Fruit fly (Drosophila melanogaster) whole organism, pupa: ENCODE results near the gene ato.

Source experiments
- CG10348 ChIP-seq: fragments of 200-800 bp; sonication (Bioruptor generic); IDR thresholded peaks from 2 replicates; pipeline ENCODE4 v1.3.6; 2022; ENCODE audit warnings: missing biosample characterization, missing genetic modification characterization
- CG12605 ChIP-seq: fragments of 200-800 bp; sonication (Bioruptor generic); IDR thresholded peaks from 2 replicates; pipeline ENCODE4 v1.3.6; 2022; ENCODE audit warnings: missing biosample characterization, missing genetic modification characterization
- CG13204 ChIP-seq: fragments of 200-800 bp; sonication (Bioruptor generic); optimal IDR thresholded peaks from 2 replicates; lab custom pipeline; 2018; ENCODE audit warnings: missing biosample characterization, mild to moderate bottlenecking, missing genetic modification characterization, moderate library complexity
- CG14655 ChIP-seq: fragments of 200-800 bp; sonication (Bioruptor generic); optimal IDR thresholded peaks from 3 replicates; lab custom pipeline; 2017; ENCODE audit warnings: mild to moderate bottlenecking, missing biosample characterization, missing genetic modification reagents, missing genetic modification characterization
- CG15710 ChIP-seq: fragments of 200-800 bp; sonication (Bioruptor generic); optimal IDR thresholded peaks from 2 replicates; lab custom pipeline; 2018; ENCODE audit warnings: missing biosample characterization, mild to moderate bottlenecking, missing genetic modification characterization, moderate library complexity
- CG17806 ChIP-seq: fragments of 200-800 bp; sonication (Bioruptor generic); optimal IDR thresholded peaks from 2 replicates; lab custom pipeline; 2018; ENCODE audit warnings: missing biosample characterization, mild to moderate bottlenecking, missing genetic modification characterization, moderate library complexity
- CG32121 ChIP-seq: fragments of 200-800 bp; sonication (Bioruptor generic); IDR thresholded peaks from 2 replicates; pipeline ENCODE4 v1.3.6; 2022; ENCODE audit warnings: missing biosample characterization, missing genetic modification characterization
- CG34367 ChIP-seq: fragments of 200-800 bp; sonication (Bioruptor generic); optimal IDR thresholded peaks from 2 replicates; lab custom pipeline; 2018; ENCODE audit warnings: missing biosample characterization, mild to moderate bottlenecking, missing genetic modification characterization
- CG4496 ChIP-seq: fragments of 200-800 bp; sonication (Bioruptor generic); IDR thresholded peaks from 3 replicates; pipeline ENCODE4 v1.3.6; 2022; ENCODE audit warnings: missing biosample characterization, missing genetic modification characterization
- CG8159 ChIP-seq: fragments of 200-800 bp; sonication (Bioruptor generic); optimal IDR thresholded peaks from 3 replicates; lab custom pipeline; 2018; ENCODE audit warnings: missing biosample characterization, mild to moderate bottlenecking, missing genetic modification characterization, moderate library complexity
- CG8301 ChIP-seq: fragments of 200-800 bp; sonication (Bioruptor generic); optimal IDR thresholded peaks from 2 replicates; lab custom pipeline; 2018; ENCODE audit warnings: missing biosample characterization, mild to moderate bottlenecking, missing genetic modification characterization
- CG9948 ChIP-seq: fragments of 200-800 bp; sonication (Bioruptor generic); optimal IDR thresholded peaks from 2 replicates; lab custom pipeline; 2018; ENCODE audit warnings: missing biosample characterization, mild to moderate bottlenecking, missing genetic modification characterization, moderate library complexity
- D1 ChIP-seq: fragments of 200-800 bp; sonication (Bioruptor generic); optimal IDR thresholded peaks from 2 replicates; lab custom pipeline; 2018; ENCODE audit warnings: missing biosample characterization, mild to moderate bottlenecking, missing genetic modification characterization, moderate library complexity
- EcR ChIP-seq: fragments of 200-800 bp; sonication (Bioruptor generic); optimal IDR thresholded peaks from 3 replicates; lab custom pipeline; 2019; ENCODE audit warnings: missing biosample characterization, missing genetic modification characterization, mild to moderate bottlenecking, moderate library complexity, missing genetic modification reagents
- Ets98B ChIP-seq: fragments of 200-800 bp; sonication (Bioruptor generic); IDR thresholded peaks from 2 replicates; pipeline ENCODE4 v1.3.6; 2022; ENCODE audit warnings: missing biosample characterization, missing genetic modification characterization
- Pif1A ChIP-seq: fragments of 200-800 bp; sonication (Bioruptor generic); optimal IDR thresholded peaks from 3 replicates; lab custom pipeline; 2016; ENCODE audit warnings: missing biosample characterization, missing genetic modification characterization
- Pif1B ChIP-seq: fragments of 200-800 bp; sonication (Bioruptor generic); optimal IDR thresholded peaks from 3 replicates; lab custom pipeline; 2016; ENCODE audit warnings: missing biosample characterization, missing genetic modification characterization
- Snoo ChIP-seq: fragments of 200-800 bp; sonication (Bioruptor generic); optimal IDR thresholded peaks from 3 replicates; lab custom pipeline; 2017; ENCODE audit warnings: missing biosample characterization, mild to moderate bottlenecking, missing genetic modification characterization, inconsistent platforms
- fd96Ca ChIP-seq: fragments of 200-800 bp; sonication (Bioruptor generic); IDR thresholded peaks from 3 replicates; pipeline ENCODE4 v1.3.6; 2022; ENCODE audit warnings: missing biosample characterization, missing genetic modification characterization
- gl ChIP-seq: fragments of 200-800 bp; sonication (Bioruptor generic); optimal IDR thresholded peaks from 2 replicates; lab custom pipeline; 2018; ENCODE audit warnings: missing biosample characterization, mild to moderate bottlenecking, missing genetic modification characterization
- rn ChIP-seq: fragments of 200-800 bp; sonication (Bioruptor generic); IDR thresholded peaks from 2 replicates; pipeline ENCODE4 v1.3.6; 2022; ENCODE audit warnings: missing biosample characterization, missing genetic modification characterization

Gene ato

dm6 chr3R:8306188-8306926, 28.5 kb downstream of the ato start:
- TF ChIP-seq CG8159 (tag; lab: Kevin White, UChicago) (no peak), D1 (tag; lab: Kevin White, UChicago) (no peak), Snoo (tag; lab: Kevin White, UChicago) (no peak), fd96Ca (no peak), CG4496 (GFP tag; lab: Robert Waterston, UW) (no peak), rn (GFP tag; lab: Robert Waterston, UW) (no peak), CG9948 (tag; lab: Kevin White, UChicago) (no peak), Pif1B (GFP tag; lab: Kevin White, UChicago) (no peak), EcR (GFP tag; lab: Kevin White, UChicago) (no peak), CG12605 (GFP tag; lab: Robert Waterston, UW) (no peak), CG8301 (tag; lab: Kevin White, UChicago) (no peak), CG34367 (no peak), CG14655 (no peak), Ets98B (GFP tag; lab: Robert Waterston, UW) (no peak), gl (tag; lab: Kevin White, UChicago) (no peak), CG32121 (no peak), Pif1A (GFP tag; lab: Kevin White, UChicago) (no peak), CG17806 (tag; lab: Kevin White, UChicago) (no peak), CG13204 (no peak)

- TF ChIP-seq D1 (tag; lab: Kevin White, UChicago) (no peak), CG12605 (GFP tag; lab: Robert Waterston, UW) (no peak), CG4496 (GFP tag; lab: Robert Waterston, UW) (no peak), Ets98B (GFP tag; lab: Robert Waterston, UW) (no peak), CG9948 (tag; lab: Kevin White, UChicago) (no peak), Snoo (tag; lab: Kevin White, UChicago) (no peak), CG14655 (no peak), gl (tag; lab: Kevin White, UChicago) (no peak), CG13204 (no peak), Pif1B (GFP tag; lab: Kevin White, UChicago) (no peak), fd96Ca (no peak), Pif1A (GFP tag; lab: Kevin White, UChicago) (no peak), CG8159 (tag; lab: Kevin White, UChicago) (no peak), CG15710 (tag; lab: Kevin White, UChicago) (no peak), CG10348 (GFP tag; lab: Robert Waterston, UW) (no peak), CG17806 (tag; lab: Kevin White, UChicago) (no peak), EcR (GFP tag; lab: Kevin White, UChicago) (no peak), CG8301 (tag; lab: Kevin White, UChicago) (no peak), CG32121 (no peak), rn (GFP tag; lab: Robert Waterston, UW) (no peak)
- TF ChIP-seq, all 21 proteins: peak for 0
These were observed 29.0 kb downstream of the ato start for dm6 chr3R:8306927-8307261.

- no peak for TF ChIP-seq rn (GFP tag; lab: Robert Waterston, UW)
- no peak for TF ChIP-seq CG4496 (GFP tag; lab: Robert Waterston, UW)
- TF ChIP-seq CG32121 = no peak
- no peak for TF ChIP-seq EcR (GFP tag; lab: Kevin White, UChicago)
- no peak for TF ChIP-seq CG12605 (GFP tag; lab: Robert Waterston, UW)
- no peak for TF ChIP-seq CG8301 (tag; lab: Kevin White, UChicago)
- TF ChIP-seq Pif1B (GFP tag; lab: Kevin White, UChicago) = no peak
- TF ChIP-seq D1 (tag; lab: Kevin White, UChicago) = no peak
These were observed 29.4 kb downstream of the ato start for dm6 chr3R:8307283-8307682.

dm6 chr3R:8308515-8308959, 30.7 kb downstream of the ato start, which contains the start of gene tex:
TSS of gene tex (minus strand) at chr3R:8308645.
- no peak for TF ChIP-seq Ets98B (GFP tag; lab: Robert Waterston, UW)
- TF ChIP-seq CG8301 (tag; lab: Kevin White, UChicago) = no peak
- TF ChIP-seq D1 (tag; lab: Kevin White, UChicago) = no peak
- TF ChIP-seq CG32121 = no peak
- no peak for TF ChIP-seq CG13204
- no peak for TF ChIP-seq Pif1A (GFP tag; lab: Kevin White, UChicago)
- no peak for TF ChIP-seq Pif1B (GFP tag; lab: Kevin White, UChicago)

dm6 chr3R:8310678-8311077, 32.8 kb downstream of the ato start, which contains the start of gene CG11693:
TSS of gene CG11693 (minus strand) at chr3R:8310778.
- TF ChIP-seq CG8301 (tag; lab: Kevin White, UChicago) = no peak
- TF ChIP-seq CG17806 (tag; lab: Kevin White, UChicago) = no peak
- no peak for TF ChIP-seq CG9948 (tag; lab: Kevin White, UChicago)
- no peak for TF ChIP-seq CG13204
- no peak for TF ChIP-seq CG12605 (GFP tag; lab: Robert Waterston, UW)
- TF ChIP-seq CG15710 (tag; lab: Kevin White, UChicago) = no peak
- TF ChIP-seq CG8159 (tag; lab: Kevin White, UChicago) = no peak
- TF ChIP-seq EcR (GFP tag; lab: Kevin White, UChicago) = no peak
- TF ChIP-seq CG32121 = no peak
- no peak for TF ChIP-seq Ets98B (GFP tag; lab: Robert Waterston, UW)
- TF ChIP-seq gl (tag; lab: Kevin White, UChicago) = no peak

dm6 chr3R:8312037-8312436, 34.2 kb downstream of the ato start, which contains the start of the genes CG11694 and CG11698:
TSS of gene CG11694 (minus strand) at chr3R:8312137.
TSS of gene CG11698 (plus strand) at chr3R:8312188.
- TF ChIP-seq CG14655 (no peak), D1 (tag; lab: Kevin White, UChicago) (no peak), CG15710 (tag; lab: Kevin White, UChicago) (no peak), rn (GFP tag; lab: Robert Waterston, UW) (no peak), CG4496 (GFP tag; lab: Robert Waterston, UW) (no peak), CG32121 (no peak), Ets98B (GFP tag; lab: Robert Waterston, UW) (no peak), Pif1B (GFP tag; lab: Kevin White, UChicago) (no peak)
